Worm (Caenorhabditis elegans): ENCODE data around the gene F37C4.4.

DNA sequence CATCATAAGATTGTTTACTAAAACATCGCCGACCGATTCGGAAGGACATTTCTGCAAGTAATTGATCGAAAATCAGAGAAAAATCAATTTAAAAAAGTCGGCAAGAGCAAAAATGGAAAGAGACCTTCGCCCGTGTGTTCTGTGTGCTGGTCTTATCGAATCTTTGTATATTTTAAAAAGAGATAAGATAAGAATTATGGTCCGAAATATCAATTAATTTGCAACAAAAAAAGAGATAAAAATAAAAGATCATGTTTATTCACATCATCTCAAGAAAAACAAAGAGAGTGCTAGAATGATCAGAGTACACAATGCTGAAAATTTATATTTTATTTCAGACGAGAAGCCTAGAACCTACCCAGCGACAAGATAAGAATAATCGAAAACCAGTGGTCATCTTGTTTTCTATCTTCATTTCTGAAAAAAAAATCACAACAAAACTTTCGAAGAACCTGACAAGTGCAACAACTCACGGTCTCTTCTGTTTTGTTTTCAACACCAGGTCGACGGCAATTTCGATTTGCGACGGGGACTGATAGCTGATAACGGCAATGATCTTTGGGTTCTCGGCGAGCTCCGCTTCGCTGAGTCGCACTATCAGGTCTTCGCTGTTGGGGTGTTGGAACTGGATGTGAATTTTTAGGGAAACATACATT is 11.3 kb downstream of the F37C4.4 start, which contains the start of gene F37C4.6:
- TF ChIP-seq him-1 (tag; optimal IDR thresholded peaks at IDR 0.05) = no peak
- no peak for TF ChIP-seq dao-5 (tag; optimal IDR thresholded peaks at IDR 0.05)

Data from whole organism, L4/young adult.